In the genomic region with DNA sequence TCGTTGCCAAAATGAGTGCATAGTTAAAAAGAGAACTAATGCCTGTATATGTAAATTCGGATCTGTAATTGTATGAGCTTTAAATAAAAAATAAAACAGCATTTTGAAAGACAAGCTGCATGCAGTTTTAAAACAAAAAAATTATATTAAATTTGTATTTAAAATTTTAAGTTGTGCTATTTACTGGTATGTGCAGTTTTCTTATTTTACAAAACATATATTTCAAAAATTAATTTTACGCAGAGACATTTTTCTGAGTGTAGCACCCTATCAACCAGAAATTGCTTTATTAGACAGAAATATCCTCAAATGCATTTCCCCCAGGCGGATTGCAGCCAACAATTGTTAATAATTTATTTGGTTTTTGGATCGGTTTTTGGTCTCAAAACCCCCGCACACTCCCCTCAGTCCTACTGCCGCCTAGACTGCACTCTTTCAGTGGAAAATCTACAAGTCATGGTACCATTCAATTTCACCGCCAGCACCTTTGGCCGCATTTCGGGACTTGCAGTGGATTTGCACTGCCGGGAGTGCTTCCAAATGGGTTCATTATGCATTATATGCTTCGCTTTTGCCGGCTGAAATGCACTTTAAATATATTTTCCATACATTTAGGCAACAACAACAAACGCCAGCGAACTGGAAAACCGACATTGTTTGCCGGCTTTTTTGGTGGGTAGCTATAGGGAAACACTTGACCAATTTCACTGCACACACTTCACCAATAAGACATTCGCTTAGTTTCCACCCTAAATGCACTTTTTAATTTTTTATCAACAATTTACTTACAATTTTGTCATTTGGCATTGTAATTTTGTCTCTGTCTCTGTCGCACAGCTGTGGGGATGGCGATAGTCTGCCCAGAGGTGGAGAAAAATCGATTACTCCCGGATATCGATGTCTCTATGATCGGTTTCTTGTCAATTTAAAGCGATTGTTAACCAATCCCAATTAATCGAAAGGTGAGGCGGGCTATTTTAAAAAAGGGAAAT, we compare ENCODE assay signal across 1 fruit fly cellular context.
TF ChIP-seq lines count a peak whose summit lies in the region.

A gene (minus strand): TSS at position 863 of the 992 bp plus-strand sequence.

TF ChIP-seq in whole organism, embryonic, 481 proteins besides CTCF, POLR2A, EP300 and RAD21 (continued from another document):
- TF ChIP-seq CG32532 (GFP tag; IDR thresholded peaks at IDR 0.05; lab: Robert Waterston, UW) (peak; percentile 30; the same call in 1 of the 2 replicates), eyg (GFP tag; optimal IDR thresholded peaks at IDR 0.05; lab: Kevin White, UChicago) (no peak), knrl (GFP tag; IDR thresholded peaks at IDR 0.05; lab: Robert Waterston, UW; ENCODE audit: partially characterized antibody) (peak; percentile 80; the same call in 2 of the 3 replicates), CG10979 (tag; optimal IDR thresholded peaks at IDR 0.05; lab: Kevin White, UChicago) (peak; percentile 47), CG9797 (GFP tag; optimal IDR thresholded peaks at IDR 0.05; lab: Kevin White, UChicago) (peak; percentile 36), CG11695 (GFP tag; IDR thresholded peaks at IDR 0.05; lab: Robert Waterston, UW) (0 out of 3 replicates have a peak, but pooled peaks have one; percentile 58), Mad (GFP tag; optimal IDR thresholded peaks at IDR 0.05; lab: Kevin White, UChicago) (no peak), dpn (GFP tag; optimal IDR thresholded peaks at IDR 0.05; lab: Kevin White, UChicago) (peak in 1 of 2 experiments; percentile 13), Hr3 (GFP tag; optimal IDR thresholded peaks at IDR 0.05; lab: Kevin White, UChicago) (no peak), Lpt (GFP tag; optimal IDR thresholded peaks at IDR 0.05; lab: Kevin White, UChicago) (no peak), CG4617 (GFP tag; optimal IDR thresholded peaks at IDR 0.05; lab: Kevin White, UChicago; ENCODE audit: borderline replicate concordance) (peak; percentile 72), CG34224 (GFP tag; IDR thresholded peaks at IDR 0.05; lab: Robert Waterston, UW; ENCODE audit: partially characterized antibody) (peak; percentile 97), CG8924 (tag; optimal IDR thresholded peaks at IDR 0.05; lab: Kevin White, UChicago) (peak; percentile 61), CG8281 (tag; optimal IDR thresholded peaks at IDR 0.05; lab: Kevin White, UChicago) (no peak), pnt (GFP tag; optimal IDR thresholded peaks at IDR 0.05; lab: Kevin White, UChicago) (no peak), Dref (GFP tag; IDR thresholded peaks at IDR 0.05; lab: Robert Waterston, UW) (peak; percentile 99), Xrp1 (GFP tag; IDR thresholded peaks at IDR 0.05; lab: Robert Waterston, UW) (peak; percentile 50; the same call in 1 of the 2 replicates), CG12391 (tag; optimal IDR thresholded peaks at IDR 0.05; lab: Kevin White, UChicago) (peak; percentile 22), Oaz (GFP tag; IDR thresholded peaks at IDR 0.05; lab: Robert Waterston, UW) (no peak), onecut (GFP tag; IDR thresholded peaks at IDR 0.05; lab: Robert Waterston, UW) (0 out of 2 replicates have a peak, but pooled peaks have one; percentile 18), Oli (tag; optimal IDR thresholded peaks at IDR 0.05; lab: Kevin White, UChicago) (peak; percentile 25), CG10147 (GFP tag; optimal IDR thresholded peaks at IDR 0.05; lab: Kevin White, UChicago) (no peak), dati (GFP tag; IDR thresholded peaks at IDR 0.05; lab: Robert Waterston, UW) (no peak), amos (GFP tag; IDR thresholded peaks at IDR 0.05; lab: Robert Waterston, UW; ENCODE audit: partially characterized antibody) (peak; percentile 90), ac (GFP tag; optimal IDR thresholded peaks at IDR 0.05; lab: Kevin White, UChicago) (no peak), Dll (GFP tag; IDR thresholded peaks at IDR 0.05; lab: Robert Waterston, UW; ENCODE audit: partially characterized antibody) (peak; percentile 92), inv (GFP tag; IDR thresholded peaks at IDR 0.05; lab: Robert Waterston, UW; ENCODE audit: partially characterized antibody) (peak; percentile 82), nmo (GFP tag; optimal IDR thresholded peaks at IDR 0.05; lab: Kevin White, UChicago) (no peak), crol (GFP tag; IDR thresholded peaks at IDR 0.05; lab: Robert Waterston, UW) (peak; percentile 94), slbo (GFP tag; IDR thresholded peaks at IDR 0.05; lab: Robert Waterston, UW) (peak; percentile 36; the same call in 1 of the 2 replicates), prd (optimal IDR thresholded peaks at IDR 0.05; lab: Kevin White, UChicago) (no peak), prd (GFP tag; IDR thresholded peaks at IDR 0.05; lab: Robert Waterston, UW) (0 out of 3 replicates have a peak, but pooled peaks have one; percentile 10), MESR4 (GFP tag; optimal IDR thresholded peaks at IDR 0.05; lab: Kevin White, UChicago) (peak; percentile 53), CG12299 (tag; optimal IDR thresholded peaks at IDR 0.05; lab: Kevin White, UChicago) (no peak), ind (GFP tag; optimal IDR thresholded peaks at IDR 0.05; lab: Kevin White, UChicago) (no peak), BEAF-32 (GFP tag; optimal IDR thresholded peaks at IDR 0.05; lab: Kevin White, UChicago) (peak; percentile 77), chinmo (GFP tag; IDR thresholded peaks at IDR 0.05; lab: Robert Waterston, UW; ENCODE audit: partially characterized antibody) (peak; percentile 94), CG12659 (GFP tag; optimal IDR thresholded peaks at IDR 0.05; lab: Kevin White, UChicago) (peak; percentile 12), CG16813 (GFP tag; IDR thresholded peaks at IDR 0.05; lab: Robert Waterston, UW; ENCODE audit: partially characterized antibody) (peak; percentile 89), sob (GFP tag; IDR thresholded peaks at IDR 0.05; lab: Robert Waterston, UW) (0 out of 2 replicates have a peak, but pooled peaks have one; percentile 11), CG6791 (GFP tag; IDR thresholded peaks at IDR 0.05; lab: Robert Waterston, UW; ENCODE audit: partially characterized antibody) (peak; percentile 99), gcm (GFP tag; optimal IDR thresholded peaks at IDR 0.05; lab: Kevin White, UChicago) (no peak), CG13287 (GFP tag; IDR thresholded peaks at IDR 0.05; lab: Robert Waterston, UW; ENCODE audit: partially characterized antibody) (peak; percentile 94), scrt (GFP tag; optimal IDR thresholded peaks at IDR 0.05; lab: Kevin White, UChicago) (no peak), crp (GFP tag; optimal IDR thresholded peaks at IDR 0.05; lab: Kevin White, UChicago) (peak in 1 of 2 experiments; percentile 48), Hmr (GFP tag; optimal IDR thresholded peaks at IDR 0.05; lab: Kevin White, UChicago) (peak; percentile 11), Dp (GFP tag; optimal IDR thresholded peaks at IDR 0.05; lab: Kevin White, UChicago) (peak; percentile 87), CG7963 (GFP tag; IDR thresholded peaks at IDR 0.05; lab: Robert Waterston, UW; ENCODE audit: partially characterized antibody) (peak; percentile 97), CG10267 (tag; optimal IDR thresholded peaks at IDR 0.05; lab: Kevin White, UChicago) (peak; percentile 28), run (tag; optimal IDR thresholded peaks at IDR 0.05; lab: Kevin White, UChicago) (no peak), lilli (GFP tag; optimal IDR thresholded peaks at IDR 0.05; lab: Kevin White, UChicago) (no peak), slou (GFP tag; optimal IDR thresholded peaks at IDR 0.05; lab: Kevin White, UChicago) (no peak), CG9437 (GFP tag; optimal IDR thresholded peaks at IDR 0.05; lab: Kevin White, UChicago) (peak; percentile 5), dmrt11E (tag; optimal IDR thresholded peaks at IDR 0.05; lab: Kevin White, UChicago) (peak; percentile 50), Bdp1 (GFP tag; optimal IDR thresholded peaks at IDR 0.05; lab: Kevin White, UChicago) (no peak), hb (GFP tag; IDR thresholded peaks at IDR 0.05; lab: Robert Waterston, UW; ENCODE audit: partially characterized antibody) (peak; percentile 98), HLH4C (GFP tag; IDR thresholded peaks at IDR 0.05; lab: Robert Waterston, UW; ENCODE audit: partially characterized antibody) (peak; percentile 99), bowl (GFP tag; IDR thresholded peaks at IDR 0.05; lab: Robert Waterston, UW) (no peak), CG42726 (GFP tag; IDR thresholded peaks at IDR 0.05; lab: Robert Waterston, UW; ENCODE audit: partially characterized antibody) (peak; percentile 59; the same call in 1 of the 2 replicates), tna (GFP tag; IDR thresholded peaks at IDR 0.05; lab: Robert Waterston, UW; ENCODE audit: partially characterized antibody) (peak; percentile 99), CG17385 (GFP tag; optimal IDR thresholded peaks at IDR 0.05; lab: Kevin White, UChicago) (peak; percentile 2), zfh1 (GFP tag; IDR thresholded peaks at IDR 0.05; lab: Robert Waterston, UW) (peak; percentile 46; the same call in 1 of the 3 replicates), Ravus (GFP tag; IDR thresholded peaks at IDR 0.05; lab: Robert Waterston, UW) (peak; percentile 56), jumu (GFP tag; optimal IDR thresholded peaks at IDR 0.05; lab: Kevin White, UChicago) (no peak), CG3995 (GFP tag; optimal IDR thresholded peaks at IDR 0.05; lab: Kevin White, UChicago) (no peak), dm (GFP tag; optimal IDR thresholded peaks at IDR 0.05; lab: Kevin White, UChicago) (no peak), bbx (GFP tag; IDR thresholded peaks at IDR 0.05; lab: Robert Waterston, UW; ENCODE audit: partially characterized antibody) (peak; percentile 98), CG18011 (GFP tag; optimal IDR thresholded peaks at IDR 0.05; lab: Kevin White, UChicago) (peak; percentile 71), CG14710 (tag; optimal IDR thresholded peaks at IDR 0.05; lab: Kevin White, UChicago) (peak; percentile 12), CG4820 (GFP tag; optimal IDR thresholded peaks at IDR 0.05; lab: Kevin White, UChicago) (no peak), z (GFP tag; IDR thresholded peaks at IDR 0.05; lab: Robert Waterston, UW) (no peak), CG11247 (GFP tag; IDR thresholded peaks at IDR 0.05; lab: Robert Waterston, UW) (no peak), her (GFP tag; optimal IDR thresholded peaks at IDR 0.05; lab: Kevin White, UChicago) (no peak), Opbp (GFP tag; IDR thresholded peaks at IDR 0.05; lab: Robert Waterston, UW; ENCODE audit: partially characterized antibody) (peak; percentile 95), Neu2 (GFP tag; optimal IDR thresholded peaks at IDR 0.05; lab: Kevin White, UChicago; ENCODE audit: borderline replicate concordance) (no peak), Rfx (GFP tag; IDR thresholded peaks at IDR 0.05; lab: Robert Waterston, UW) (0 out of 2 replicates have a peak, but pooled peaks have one; percentile 14), CG16815 (GFP tag; optimal IDR thresholded peaks at IDR 0.05; lab: Kevin White, UChicago) (peak; percentile 6), Fer2 (tag; optimal IDR thresholded peaks at IDR 0.05; lab: Kevin White, UChicago) (no peak)
TF ChIP-seq in whole organism, embryonic: peak in this region for 107.
